Worm (Caenorhabditis elegans): ENCODE results near the gene T05D4.2.

ce11 chrIII:13544593-13544992, 18.3 kb downstream of the T05D4.2 start:
- TF ChIP-seq lsy-2 (tag; optimal IDR thresholded peaks at IDR 0.05) (no peak), nhr-10 (tag; optimal IDR thresholded peaks at IDR 0.05) (no peak)
